Worm (Caenorhabditis elegans): ENCODE measurements around the gene F59B10.5.

DNA sequence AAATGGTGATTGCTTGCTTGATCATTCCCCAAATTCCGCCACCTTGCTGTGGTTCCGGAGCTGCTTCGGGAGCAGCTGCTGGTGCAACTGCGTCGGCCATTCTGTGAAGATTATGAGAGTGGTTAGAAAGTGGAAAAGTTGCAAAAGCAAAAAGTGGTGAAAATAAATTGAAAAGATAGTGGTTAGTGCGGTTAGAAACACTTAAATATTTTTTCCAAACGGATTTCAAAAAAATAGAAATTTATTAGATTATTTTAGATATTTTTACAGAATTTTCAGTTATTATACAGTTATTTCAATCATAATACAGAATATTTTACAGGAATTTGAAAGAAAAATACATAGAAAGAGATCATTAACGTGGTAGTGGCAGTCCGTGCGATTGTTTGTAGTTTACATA, 14.1 kb upstream of the F59B10.5 start, which contains the start of gene R166.2:
- TF ChIP-seq ceh-9 (tag; optimal IDR thresholded peaks at IDR 0.05) (no peak), nhr-11 (tag; optimal IDR thresholded peaks at IDR 0.05) (no peak), sox-2 (GFP tag; IDR thresholded peaks at IDR 0.05) (no peak), fax-1 (tag; optimal IDR thresholded peaks at IDR 0.05) (no peak), pha-4 (tag; optimal IDR thresholded peaks at IDR 0.05) (no peak), K02D7.2 (tag; optimal IDR thresholded peaks at IDR 0.05) (no peak), pag-3 (tag; optimal IDR thresholded peaks at IDR 0.05; ENCODE audit: borderline replicate concordance) (no peak), ceh-14 (tag; optimal IDR thresholded peaks at IDR 0.05) (no peak), tbx-2 (tag; optimal IDR thresholded peaks at IDR 0.05) (no peak), lin-11 (tag; optimal IDR thresholded peaks at IDR 0.05) (no peak), fkh-10 (GFP tag; optimal IDR thresholded peaks at IDR 0.05) (no peak), ama-1 (optimal IDR thresholded peaks at IDR 0.05) (no peak), C38D4.7 (GFP tag; optimal IDR thresholded peaks at IDR 0.05) (no peak)
